Fruit fly (Drosophila melanogaster) whole organism, embryonic: ENCODE measurements around the gene CG12379.

ENCODE experiments used
- B-H1 ChIP-seq: fragments of 200-800 bp; sonication (Bioruptor generic); IDR thresholded peaks from 3 replicates; pipeline ENCODE4 v1.3.6; 2022; ENCODE audit warnings: missing biosample characterization, missing genetic modification characterization
- Bteb2 ChIP-seq: fragments of 200-800 bp; sonication (Bioruptor generic); optimal IDR thresholded peaks from 2 replicates; lab custom pipeline; 2016; ENCODE audit warnings: missing biosample characterization, missing genetic modification characterization
- CG10209 ChIP-seq: fragments of 200-800 bp; sonication (Bioruptor generic); optimal IDR thresholded peaks from 3 replicates; lab custom pipeline; 2017; ENCODE audit warnings: missing biosample characterization, mild to moderate bottlenecking, missing genetic modification characterization, missing genetic modification reagents
- CG11085 ChIP-seq: fragments of 200-800 bp; sonication (Bioruptor generic); IDR thresholded peaks from 2 replicates; pipeline ENCODE4 v1.3.6; 2022; ENCODE audit warnings: missing biosample characterization, missing genetic modification characterization
- CG11456 ChIP-seq: fragments of 200-800 bp; sonication (Bioruptor generic); IDR thresholded peaks from 3 replicates; pipeline ENCODE4 v1.3.6; 2022; ENCODE audit warnings: missing biosample characterization, missing genetic modification characterization
- CG11560 ChIP-seq: fragments of 200-800 bp; sonication (Bioruptor generic); IDR thresholded peaks from 3 replicates; pipeline ENCODE4 v1.3.6; 2022; ENCODE audit warnings: missing biosample characterization, missing genetic modification characterization
- CG12299 ChIP-seq: fragments of 200-800 bp; sonication (Bioruptor generic); optimal IDR thresholded peaks from 2 replicates; lab custom pipeline; 2018; ENCODE audit warnings: missing biosample characterization, mild to moderate bottlenecking, missing genetic modification characterization
- CG12659 ChIP-seq: fragments of 200-800 bp; sonication (Bioruptor generic); optimal IDR thresholded peaks from 3 replicates; lab custom pipeline; 2017; ENCODE audit warnings: mild to moderate bottlenecking, missing biosample characterization, missing genetic modification reagents, missing genetic modification characterization
- CG12942 ChIP-seq: fragments of 200-800 bp; sonication (Bioruptor generic); optimal IDR thresholded peaks from 3 replicates; lab custom pipeline; 2016; ENCODE audit warnings: missing biosample characterization, missing genetic modification characterization
- CG13624 ChIP-seq: fragments of 200-800 bp; sonication (Bioruptor generic); optimal IDR thresholded peaks from 2 replicates; lab custom pipeline; 2016; ENCODE audit warnings: missing biosample characterization, missing genetic modification characterization
- CG32532 ChIP-seq: fragments of 200-800 bp; sonication (Bioruptor generic); IDR thresholded peaks from 2 replicates; pipeline ENCODE4 v1.3.6; 2022; ENCODE audit warnings: missing biosample characterization, missing genetic modification characterization
- CG32772 ChIP-seq: fragments of 200-800 bp; sonication (Bioruptor generic); IDR thresholded peaks from 2 replicates; pipeline ENCODE4 v1.3.6; 2022; ENCODE audit warnings: missing biosample characterization, missing genetic modification characterization
- CG3838 ChIP-seq: fragments of 200-800 bp; sonication (Bioruptor generic); optimal IDR thresholded peaks from 3 replicates; lab custom pipeline; 2016; ENCODE audit warnings: missing biosample characterization, missing genetic modification characterization
- CG4282 ChIP-seq: fragments of 200-800 bp; sonication (Bioruptor generic); optimal IDR thresholded peaks from 2 replicates; lab custom pipeline; 2016; ENCODE audit warnings: missing biosample characterization, missing genetic modification characterization
- CG4404 ChIP-seq: fragments of 200-800 bp; sonication (Bioruptor generic); IDR thresholded peaks from 2 replicates; pipeline ENCODE4 v1.3.6; 2022; ENCODE audit warnings: missing biosample characterization, missing genetic modification characterization
- CG4707 ChIP-seq: fragments of 200-800 bp; sonication (Bioruptor generic); optimal IDR thresholded peaks from 2 replicates; lab custom pipeline; 2018; ENCODE audit warnings: missing biosample characterization, mild to moderate bottlenecking, missing genetic modification characterization, moderate library complexity
- CG5953 ChIP-seq: fragments of 200-800 bp; sonication (Bioruptor generic); IDR thresholded peaks from 2 replicates; pipeline ENCODE4 v1.3.6; 2022; ENCODE audit warnings: missing biosample characterization, missing genetic modification characterization
- CG8281 ChIP-seq: fragments of 200-800 bp; sonication (Bioruptor generic); optimal IDR thresholded peaks from 2 replicates; lab custom pipeline; 2018; ENCODE audit warnings: missing biosample characterization, mild to moderate bottlenecking, missing genetic modification characterization, moderate library complexity
- CG8388 ChIP-seq: fragments of 200-800 bp; sonication (Bioruptor generic); optimal IDR thresholded peaks from 2 replicates; lab custom pipeline; 2019; ENCODE audit warnings: missing biosample characterization, mild to moderate bottlenecking, missing genetic modification characterization, moderate library complexity
- CG9727 ChIP-seq: fragments of 200-800 bp; sonication (Bioruptor generic); optimal IDR thresholded peaks from 3 replicates; lab custom pipeline; 2017; ENCODE audit warnings: missing biosample characterization, mild to moderate bottlenecking, missing genetic modification characterization
- CG9817 ChIP-seq: fragments of 200-800 bp; sonication (Bioruptor generic); optimal IDR thresholded peaks from 2 replicates; lab custom pipeline; 2018; ENCODE audit warnings: missing biosample characterization, mild to moderate bottlenecking, missing genetic modification characterization, moderate library complexity
- CoRest ChIP-seq: fragments of 200-800 bp; sonication (Bioruptor generic); optimal IDR thresholded peaks from 3 replicates; lab custom pipeline; 2018; ENCODE audit warnings: missing biosample characterization, mild to moderate bottlenecking, missing genetic modification characterization, moderate library complexity
- Dad ChIP-seq: fragments of 200-800 bp; sonication (Bioruptor generic); optimal IDR thresholded peaks from 3 replicates; lab custom pipeline; 2016; ENCODE audit warnings: missing biosample characterization, missing genetic modification characterization
- ERR ChIP-seq: fragments of 200-800 bp; sonication (Bioruptor generic); optimal IDR thresholded peaks from 2 replicates; lab custom pipeline; 2016; ENCODE audit warnings: missing biosample characterization, missing genetic modification characterization
- Fer2 ChIP-seq: fragments of 200-800 bp; sonication (Bioruptor generic); optimal IDR thresholded peaks from 2 replicates; lab custom pipeline; 2018; ENCODE audit warnings: missing biosample characterization, mild to moderate bottlenecking, missing genetic modification characterization, moderate library complexity
- Gsc ChIP-seq: fragments of 200-800 bp; sonication (Bioruptor generic); IDR thresholded peaks from 2 replicates; pipeline ENCODE4 v1.3.6; 2022; ENCODE audit warnings: missing biosample characterization, missing genetic modification characterization
- H15 ChIP-seq: fragments of 200-800 bp; sonication (Bioruptor generic); IDR thresholded peaks from 3 replicates; pipeline ENCODE4 v1.3.6; 2022; ENCODE audit warnings: missing biosample characterization, missing genetic modification characterization
- Jarid2 ChIP-seq: fragments of 200-800 bp; sonication (Bioruptor generic); optimal IDR thresholded peaks from 3 replicates; lab custom pipeline; 2017; ENCODE audit warnings: mild to moderate bottlenecking, missing biosample characterization, missing genetic modification reagents, missing genetic modification characterization
- Med ChIP-seq: fragments of 200-800 bp; sonication (Bioruptor generic); peaks from one replicate; lab custom pipeline; 2016; ENCODE audit warnings: missing biosample characterization, missing genetic modification characterization, mild to moderate bottlenecking, inconsistent platforms, moderate library complexity
- Myb ChIP-seq: fragments of 200-800 bp; sonication (Bioruptor generic); optimal IDR thresholded peaks from 2 replicates; lab custom pipeline; 2016; ENCODE audit warnings: missing biosample characterization, missing genetic modification characterization
- NFAT ChIP-seq: fragments of 200-800 bp; sonication (Bioruptor generic); IDR thresholded peaks from 2 replicates; pipeline ENCODE4 v1.3.6; 2022; ENCODE audit warnings: missing biosample characterization, missing genetic modification characterization
- Oli ChIP-seq: fragments of 200-800 bp; sonication (Bioruptor generic); optimal IDR thresholded peaks from 2 replicates; lab custom pipeline; 2018; ENCODE audit warnings: missing biosample characterization, mild to moderate bottlenecking, missing genetic modification characterization, moderate library complexity
- Ravus ChIP-seq: fragments of 200-800 bp; sonication (Bioruptor generic); IDR thresholded peaks from 2 replicates; pipeline ENCODE4 v1.3.6; 2022; ENCODE audit warnings: missing biosample characterization, missing genetic modification characterization
- Six4 ChIP-seq: fragments of 200-800 bp; sonication (Bioruptor generic); optimal IDR thresholded peaks from 2 replicates; lab custom pipeline; 2016; ENCODE audit warnings: missing biosample characterization, missing genetic modification characterization
- Spps ChIP-seq: fragments of 200-800 bp; sonication (Bioruptor generic); optimal IDR thresholded peaks from 2 replicates; lab custom pipeline; 2018; ENCODE audit warnings: missing biosample characterization, mild to moderate bottlenecking, missing genetic modification characterization
- Trl ChIP-seq, 3 experiments: fragments of >200 bp in 2 of 3; fragments of 200-800 bp in 1 of 3; sonication (Bioruptor generic) in 1 of 3; optimal IDR thresholded peaks; 2 replicates in 1 of 3; 3 replicates in 2 of 3; lab custom pipeline; 2016 to 2017; ENCODE audit warnings: missing biosample characterization in 1 of 3, missing genetic modification characterization in 1 of 3
- abd-A ChIP-seq: fragments of 200-800 bp; sonication (Bioruptor generic); optimal IDR thresholded peaks from 3 replicates; lab custom pipeline; 2019; ENCODE audit warnings: missing biosample characterization, mild to moderate bottlenecking, missing genetic modification characterization, moderate library complexity
- ewg ChIP-seq: fragments of 200-800 bp; sonication (Bioruptor generic); optimal IDR thresholded peaks from 3 replicates; lab custom pipeline; 2017; ENCODE audit warnings: mild to moderate bottlenecking, missing biosample characterization, missing genetic modification reagents, missing genetic modification characterization
- gt ChIP-seq: fragments of 200-800 bp; sonication (Bioruptor generic); IDR thresholded peaks from 2 replicates; pipeline ENCODE4 v1.3.6; 2022; ENCODE audit warnings: missing biosample characterization, missing genetic modification characterization
- jigr1 ChIP-seq: fragments of 200-800 bp; sonication (Bioruptor generic); IDR thresholded peaks from 3 replicates; pipeline ENCODE4 v1.3.6; 2022; ENCODE audit warnings: missing biosample characterization, missing genetic modification characterization
- kah ChIP-seq: fragments of 200-800 bp; sonication (Bioruptor generic); optimal IDR thresholded peaks from 2 replicates; lab custom pipeline; 2018; ENCODE audit warnings: missing biosample characterization, mild to moderate bottlenecking, missing genetic modification characterization
- ken ChIP-seq: fragments of 200-800 bp; sonication (Bioruptor generic); IDR thresholded peaks from 3 replicates; pipeline ENCODE4 v1.3.6; 2022; ENCODE audit warnings: missing biosample characterization, missing genetic modification characterization
- mam ChIP-seq: fragments of 200-800 bp; sonication (Bioruptor generic); optimal IDR thresholded peaks from 3 replicates; lab custom pipeline; 2016; ENCODE audit warnings: missing biosample characterization, missing genetic modification characterization
- nau ChIP-seq: fragments of 200-800 bp; sonication (Bioruptor generic); optimal IDR thresholded peaks from 3 replicates; lab custom pipeline; 2017; ENCODE audit warnings: missing biosample characterization, mild to moderate bottlenecking, missing genetic modification characterization, missing genetic modification reagents
- nmo ChIP-seq: fragments of 200-800 bp; sonication (Bioruptor generic); optimal IDR thresholded peaks from 2 replicates; lab custom pipeline; 2018; ENCODE audit warnings: missing biosample characterization, mild to moderate bottlenecking, missing genetic modification characterization, moderate library complexity
- org-1 ChIP-seq: fragments of 200-800 bp; sonication (Bioruptor generic); optimal IDR thresholded peaks from 2 replicates; lab custom pipeline; 2017; ENCODE audit warnings: missing biosample characterization, missing genetic modification characterization
- p53 ChIP-seq: fragments of 200-800 bp; sonication (Bioruptor generic); optimal IDR thresholded peaks from 2 replicates; lab custom pipeline; 2016; ENCODE audit warnings: missing biosample characterization, missing genetic modification characterization
- repo ChIP-seq: fragments of 200-800 bp; sonication (Bioruptor generic); optimal IDR thresholded peaks from 2 replicates; lab custom pipeline; 2016; ENCODE audit warnings: missing biosample characterization, missing genetic modification characterization
- scrt ChIP-seq: fragments of 200-800 bp; sonication (Bioruptor generic); optimal IDR thresholded peaks from 2 replicates; lab custom pipeline; 2018; ENCODE audit warnings: missing biosample characterization, mild to moderate bottlenecking, missing genetic modification characterization, moderate library complexity
- sim ChIP-seq: fragments of 200-800 bp; sonication (Bioruptor generic); IDR thresholded peaks from 2 replicates; pipeline ENCODE4 v1.3.6; 2022; ENCODE audit warnings: missing biosample characterization, missing genetic modification characterization
- usp ChIP-seq: fragments of >200 bp; optimal IDR thresholded peaks from 2 replicates; lab custom pipeline; 2017; ENCODE audit warnings: missing biosample characterization, missing genetic modification characterization

CG12379 gene

dm6 chrX:15740288-15740726 is 6.5 kb upstream of the CG12379 start (continued):
- TF ChIP-seq scrt (GFP tag; lab: Kevin White, UChicago): peak; percentile 74
- TF ChIP-seq CG11085 (GFP tag; lab: Robert Waterston, UW): peak; percentile 74
- TF ChIP-seq NFAT: peak; percentile 72
- TF ChIP-seq CG12659 (GFP tag; lab: Kevin White, UChicago): peak; percentile 78
- TF ChIP-seq H15 (GFP tag; lab: Robert Waterston, UW): 0 out of 3 replicates have a peak, but pooled peaks have one; percentile 44
- TF ChIP-seq CG8281: peak; percentile 44
- no peak for TF ChIP-seq CG4282 (GFP tag; lab: Kevin White, UChicago)
- peak; percentile 31 for TF ChIP-seq Dad
- TF ChIP-seq CG5953: no peak
- no peak for TF ChIP-seq p53 (GFP tag; lab: Kevin White, UChicago)
- TF ChIP-seq Spps (tag; lab: Kevin White, UChicago): no peak
- no peak for TF ChIP-seq Trl (optimal IDR thresholded peaks at IDR 0.05; lab: Kevin White, UChicago)
- TF ChIP-seq Trl (GFP tag; optimal IDR thresholded peaks at IDR 0.05; lab: Kevin White, UChicago): peak; percentile 46
- TF ChIP-seq CG11456: peak; percentile 82
- TF ChIP-seq usp (GFP tag; lab: Kevin White, UChicago): no peak
- TF ChIP-seq Myb (GFP tag; lab: Kevin White, UChicago): peak; percentile 16
- TF ChIP-seq CG13624 (GFP tag; lab: Kevin White, UChicago): peak; percentile 40
- TF ChIP-seq CG9817 (tag; lab: Kevin White, UChicago): peak; percentile 69
- TF ChIP-seq CG8388 (GFP tag; lab: Kevin White, UChicago): peak; percentile 50
- peak; percentile 69 for TF ChIP-seq mam
- peak; percentile 50 for TF ChIP-seq CG4404 (GFP tag; lab: Robert Waterston, UW)
- TF ChIP-seq CG10209 (GFP tag; lab: Kevin White, UChicago): peak; percentile 70
- TF ChIP-seq nmo: peak; percentile 53
- TF ChIP-seq CG3838: peak; percentile 6
- peak; percentile 71 for TF ChIP-seq CoRest
- TF ChIP-seq CG11560 (tag; lab: Robert Waterston, UW): peak; percentile 21; the same call in 1 of the 3 replicates
- peak; percentile 60 for TF ChIP-seq CG9727 (GFP tag; lab: Kevin White, UChicago)
- no peak for TF ChIP-seq Jarid2 (GFP tag; lab: Kevin White, UChicago)
- TF ChIP-seq jigr1: no peak
- peak; percentile 31 for TF ChIP-seq Six4 (GFP tag; lab: Kevin White, UChicago)
- TF ChIP-seq repo: no peak
- TF ChIP-seq kah (GFP tag; lab: Kevin White, UChicago): peak; percentile 23
- peak; percentile 69 for TF ChIP-seq B-H1 (GFP tag; lab: Robert Waterston, UW)
- TF ChIP-seq Ravus (GFP tag; lab: Robert Waterston, UW): no peak
- TF ChIP-seq nau (GFP tag; lab: Kevin White, UChicago): no peak
- TF ChIP-seq CG12299 (tag; lab: Kevin White, UChicago): peak; percentile 32
- TF ChIP-seq Gsc (GFP tag; lab: Robert Waterston, UW): 0 out of 2 replicates have a peak, but pooled peaks have one; percentile 30
- TF ChIP-seq ken (GFP tag; lab: Robert Waterston, UW): peak; percentile 46; the same call in 1 of the 3 replicates
- no peak for TF ChIP-seq sim (GFP tag; lab: Robert Waterston, UW)
- peak; percentile 75 for TF ChIP-seq Oli (tag; lab: Kevin White, UChicago)
- TF ChIP-seq CG32532: peak; percentile 89
- TF ChIP-seq CG12942 (GFP tag; lab: Kevin White, UChicago): peak; percentile 30
- peak; percentile 91 for TF ChIP-seq Med (GFP tag; lab: Kevin White, UChicago)
- peak; percentile 53 for TF ChIP-seq org-1 (GFP tag; lab: Kevin White, UChicago)
- TF ChIP-seq CG4707 (GFP tag; lab: Kevin White, UChicago): peak; percentile 14
- peak; percentile 69 for TF ChIP-seq CG32772
- peak; percentile 26 for TF ChIP-seq ERR (GFP tag; lab: Kevin White, UChicago)
- TF ChIP-seq Fer2 (tag; lab: Kevin White, UChicago): peak; percentile 54
- no peak for TF ChIP-seq abd-A
- peak; percentile 33 for TF ChIP-seq ewg
- no peak for TF ChIP-seq gt
- peak; percentile 52 for TF ChIP-seq Bteb2 (GFP tag; lab: Kevin White, UChicago)
